Fruit fly (Drosophila melanogaster) whole organism, embryonic: ENCODE measurements around the gene kibra.
A peak's percentile ranks its signal among the peaks of the same experiment; 100 is the strongest.

ENCODE experiments used
- Aef1 ChIP-seq: fragments of 200-800 bp; sonication (Bioruptor generic); IDR thresholded peaks from 3 replicates; pipeline ENCODE4 v1.3.6; 2022; ENCODE audit warnings: missing biosample characterization, missing genetic modification characterization
- CG12236 ChIP-seq: fragments of 200-800 bp; sonication (Bioruptor generic); optimal IDR thresholded peaks from 2 replicates; lab custom pipeline; 2016; ENCODE audit warnings: missing biosample characterization, missing genetic modification characterization
- CG1647 ChIP-seq: fragments of 200-800 bp; sonication (Bioruptor generic); optimal IDR thresholded peaks from 3 replicates; lab custom pipeline; 2016; ENCODE audit warnings: missing biosample characterization, missing genetic modification characterization
- CG17612 ChIP-seq: fragments of 200-800 bp; sonication (Bioruptor generic); IDR thresholded peaks from 2 replicates; pipeline ENCODE4 v1.3.6; 2022; ENCODE audit warnings: missing biosample characterization, missing genetic modification characterization
- CG30403 ChIP-seq: fragments of 200-800 bp; sonication (Bioruptor generic); optimal IDR thresholded peaks from 3 replicates; lab custom pipeline; 2016; ENCODE audit warnings: missing biosample characterization, missing genetic modification characterization
- CG3065 ChIP-seq: fragments of 200-800 bp; sonication (Bioruptor generic); optimal IDR thresholded peaks from 2 replicates; lab custom pipeline; 2016; ENCODE audit warnings: missing biosample characterization, missing genetic modification characterization
- CG31224 ChIP-seq: fragments of 200-800 bp; sonication (Bioruptor generic); IDR thresholded peaks from 2 replicates; pipeline ENCODE4 v1.3.6; 2022; ENCODE audit warnings: missing biosample characterization, missing genetic modification characterization
- CG42726 ChIP-seq: fragments of 200-800 bp; sonication (Bioruptor generic); IDR thresholded peaks from 2 replicates; pipeline ENCODE4 v1.3.6; 2022; ENCODE audit warnings: missing biosample characterization, missing genetic modification characterization; ENCODE audit not compliant: partially characterized antibody
- CG4404 ChIP-seq: fragments of 200-800 bp; sonication (Bioruptor generic); IDR thresholded peaks from 2 replicates; pipeline ENCODE4 v1.3.6; 2022; ENCODE audit warnings: missing biosample characterization, missing genetic modification characterization
- CG5953 ChIP-seq: fragments of 200-800 bp; sonication (Bioruptor generic); IDR thresholded peaks from 2 replicates; pipeline ENCODE4 v1.3.6; 2022; ENCODE audit warnings: missing biosample characterization, missing genetic modification characterization
- CG6175 ChIP-seq: fragments of 200-800 bp; sonication (Bioruptor generic); IDR thresholded peaks from 3 replicates; pipeline ENCODE4 v1.3.6; 2022; ENCODE audit warnings: missing biosample characterization, missing genetic modification characterization
- CG6654 ChIP-seq: fragments of 200-800 bp; sonication (Bioruptor generic); optimal IDR thresholded peaks from 2 replicates; lab custom pipeline; 2017; ENCODE audit warnings: missing biosample characterization, mild to moderate bottlenecking, missing genetic modification characterization
- CG6683 ChIP-seq: fragments of 200-800 bp; sonication (Bioruptor generic); optimal IDR thresholded peaks from 2 replicates; lab custom pipeline; 2017; ENCODE audit warnings: missing biosample characterization, mild to moderate bottlenecking, missing genetic modification characterization, missing genetic modification reagents
- CG7357 ChIP-seq: fragments of 200-800 bp; sonication (Bioruptor generic); IDR thresholded peaks from 3 replicates; pipeline ENCODE4 v1.3.6; 2022; ENCODE audit warnings: missing biosample characterization, missing genetic modification characterization
- CG7839 ChIP-seq: fragments of 200-800 bp; sonication (Bioruptor generic); optimal IDR thresholded peaks from 3 replicates; lab custom pipeline; 2018; ENCODE audit warnings: missing biosample characterization, mild to moderate bottlenecking, missing genetic modification characterization, moderate library complexity
- Dip2 ChIP-seq: fragments of 200-800 bp; sonication (Bioruptor generic); IDR thresholded peaks from 2 replicates; pipeline ENCODE4 v1.3.6; 2022; ENCODE audit warnings: missing biosample characterization, missing genetic modification characterization
- Dp ChIP-seq: fragments of 200-800 bp; sonication (Bioruptor generic); optimal IDR thresholded peaks from 2 replicates; lab custom pipeline; 2018; ENCODE audit warnings: missing biosample characterization, mild to moderate bottlenecking, missing genetic modification characterization, moderate library complexity
- Eip74EF ChIP-seq, 2 experiments: fragments of 200-800 bp in 1 of 2; fragments of >200 bp in 1 of 2; sonication (Bioruptor generic) in 1 of 2; optimal IDR thresholded peaks; 2 replicates each; lab custom pipeline; 2017 to 2019; ENCODE audit warnings: missing biosample characterization in 2 of 2, missing genetic modification characterization in 2 of 2, mild to moderate bottlenecking in 1 of 2, moderate library complexity in 1 of 2
- Ets65A ChIP-seq: fragments of 200-800 bp; sonication (Bioruptor generic); peaks from one replicate; lab custom pipeline; 2016; ENCODE audit warnings: missing biosample characterization, missing genetic modification characterization
- Fer1 ChIP-seq: fragments of 200-800 bp; sonication (Bioruptor generic); optimal IDR thresholded peaks from 2 replicates; lab custom pipeline; 2017; ENCODE audit warnings: missing biosample characterization, mild to moderate bottlenecking, missing genetic modification characterization
- Fer3 ChIP-seq: fragments of 200-800 bp; sonication (Bioruptor generic); optimal IDR thresholded peaks from 2 replicates; lab custom pipeline; 2018; ENCODE audit warnings: missing biosample characterization, mild to moderate bottlenecking, missing genetic modification characterization, moderate library complexity
- HHEX ChIP-seq: fragments of 200-800 bp; sonication (Bioruptor generic); optimal IDR thresholded peaks from 3 replicates; lab custom pipeline; 2017; ENCODE audit warnings: missing biosample characterization, mild to moderate bottlenecking, missing genetic modification characterization, missing genetic modification reagents
- MBD-R2 ChIP-seq: fragments of 200-800 bp; sonication (Bioruptor generic); IDR thresholded peaks from 2 replicates; pipeline ENCODE4 v1.3.6; 2022; ENCODE audit warnings: missing biosample characterization, missing genetic modification characterization
- Myb ChIP-seq: fragments of 200-800 bp; sonication (Bioruptor generic); optimal IDR thresholded peaks from 2 replicates; lab custom pipeline; 2016; ENCODE audit warnings: missing biosample characterization, missing genetic modification characterization
- NC2α ChIP-seq: fragments of 200-800 bp; sonication (Bioruptor generic); optimal IDR thresholded peaks from 2 replicates; lab custom pipeline; 2016; ENCODE audit warnings: missing biosample characterization, missing genetic modification characterization
- Ptx1 ChIP-seq: fragments of 200-800 bp; sonication (Bioruptor generic); IDR thresholded peaks from 2 replicates; pipeline ENCODE4 v1.3.6; 2022; ENCODE audit warnings: missing biosample characterization, missing genetic modification characterization
- Six4 ChIP-seq: fragments of 200-800 bp; sonication (Bioruptor generic); optimal IDR thresholded peaks from 2 replicates; lab custom pipeline; 2016; ENCODE audit warnings: missing biosample characterization, missing genetic modification characterization
- Taf1 ChIP-seq: fragments of 200-800 bp; sonication (Bioruptor generic); IDR thresholded peaks from 2 replicates; pipeline ENCODE4 v1.3.6; 2022; ENCODE audit warnings: missing biosample characterization, missing genetic modification characterization
- Vsx1 ChIP-seq: fragments of 200-800 bp; sonication (Bioruptor generic); optimal IDR thresholded peaks from 2 replicates; lab custom pipeline; 2017; ENCODE audit warnings: missing biosample characterization, mild to moderate bottlenecking, missing genetic modification characterization, missing genetic modification reagents
- chn ChIP-seq: fragments of 200-800 bp; sonication (Bioruptor generic); optimal IDR thresholded peaks from 2 replicates; lab custom pipeline; 2016; ENCODE audit warnings: missing biosample characterization, missing genetic modification characterization
- esg ChIP-seq: fragments of 200-800 bp; sonication (Bioruptor generic); conservative IDR thresholded peaks from 2 replicates; pipeline ENCODE4 v1.3.6; 2022; ENCODE audit warnings: missing biosample characterization, missing genetic modification characterization
- eyg ChIP-seq: fragments of 200-800 bp; sonication (Bioruptor generic); optimal IDR thresholded peaks from 3 replicates; lab custom pipeline; 2016; ENCODE audit warnings: missing biosample characterization, missing genetic modification characterization
- fd3F ChIP-seq: fragments of 200-800 bp; sonication (Bioruptor generic); optimal IDR thresholded peaks from 2 replicates; lab custom pipeline; 2018; ENCODE audit warnings: missing biosample characterization, mild to moderate bottlenecking, missing genetic modification characterization, moderate library complexity
- ftz-f1 ChIP-seq: fragments of 200-800 bp; sonication (Bioruptor generic); optimal IDR thresholded peaks from 2 replicates; lab custom pipeline; 2016; ENCODE audit warnings: missing biosample characterization, missing genetic modification characterization
- gcm ChIP-seq: fragments of 200-800 bp; sonication (Bioruptor generic); optimal IDR thresholded peaks from 2 replicates; lab custom pipeline; 2019; ENCODE audit warnings: missing biosample characterization, mild to moderate bottlenecking, missing genetic modification characterization, moderate library complexity
- ham ChIP-seq: fragments of 200-800 bp; sonication (Bioruptor generic); IDR thresholded peaks from 2 replicates; pipeline ENCODE4 v1.3.6; 2022; ENCODE audit warnings: missing biosample characterization, missing genetic modification characterization
- hbn ChIP-seq: fragments of 200-800 bp; sonication (Bioruptor generic); IDR thresholded peaks from 2 replicates; pipeline ENCODE4 v1.3.6; 2022; ENCODE audit warnings: missing biosample characterization, missing genetic modification characterization; ENCODE audit not compliant: partially characterized antibody
- lbe ChIP-seq: fragments of 200-800 bp; sonication (Bioruptor generic); optimal IDR thresholded peaks from 2 replicates; lab custom pipeline; 2016; ENCODE audit warnings: missing biosample characterization, mild to moderate bottlenecking, missing genetic modification characterization
- luna ChIP-seq: fragments of 200-800 bp; sonication (Bioruptor generic); optimal IDR thresholded peaks from 2 replicates; lab custom pipeline; 2016; ENCODE audit warnings: missing biosample characterization, missing genetic modification characterization
- nerfin-2 ChIP-seq: fragments of 200-800 bp; sonication (Bioruptor generic); IDR thresholded peaks from 2 replicates; pipeline ENCODE4 v1.3.6; 2022; ENCODE audit warnings: missing biosample characterization, missing genetic modification characterization; ENCODE audit not compliant: partially characterized antibody
- peb ChIP-seq: fragments of 200-800 bp; sonication (Bioruptor generic); IDR thresholded peaks from 2 replicates; pipeline ENCODE4 v1.3.6; 2022; ENCODE audit warnings: missing biosample characterization, missing genetic modification characterization
- run ChIP-seq: fragments of 200-800 bp; sonication (Bioruptor generic); optimal IDR thresholded peaks from 3 replicates; lab custom pipeline; 2018; ENCODE audit warnings: missing biosample characterization, mild to moderate bottlenecking, missing genetic modification characterization
- shn ChIP-seq: fragments of 200-800 bp; sonication (Bioruptor generic); optimal IDR thresholded peaks from 3 replicates; lab custom pipeline; 2016; ENCODE audit warnings: missing biosample characterization, missing genetic modification characterization
- slou ChIP-seq: fragments of 200-800 bp; sonication (Bioruptor generic); optimal IDR thresholded peaks from 3 replicates; lab custom pipeline; 2016; ENCODE audit warnings: missing biosample characterization, missing genetic modification characterization
- ssp ChIP-seq: fragments of 200-800 bp; sonication (Bioruptor generic); IDR thresholded peaks from 2 replicates; pipeline ENCODE4 v1.3.6; 2022; ENCODE audit warnings: missing biosample characterization, missing genetic modification characterization
- tin ChIP-seq: fragments of 200-800 bp; sonication (Bioruptor generic); optimal IDR thresholded peaks from 3 replicates; lab custom pipeline; 2016; ENCODE audit warnings: missing biosample characterization, missing genetic modification characterization
- trem ChIP-seq: fragments of 200-800 bp; optimal IDR thresholded peaks from 3 replicates; lab custom pipeline; 2019; ENCODE audit warnings: missing biosample characterization, mild to moderate bottlenecking, missing genetic modification characterization, moderate library complexity
- wor ChIP-seq: fragments of 200-800 bp; sonication (Bioruptor generic); IDR thresholded peaks from 2 replicates; pipeline ENCODE4 v1.3.6; 2022; ENCODE audit warnings: missing biosample characterization, missing genetic modification characterization

kibra gene

dm6 chr3R:14741192-14741915 is 17.3 kb upstream of the kibra start, which contains the start of the genes eff and jvl (continued):
- TF ChIP-seq wor (GFP tag; lab: Robert Waterston, UW): no peak
- TF ChIP-seq hbn (GFP tag; lab: Robert Waterston, UW): peak; percentile 96
- peak; percentile 43 for TF ChIP-seq trem (tag; lab: Kevin White, UChicago)
- TF ChIP-seq luna: no peak
- peak; percentile 56 for TF ChIP-seq chn (GFP tag; lab: Kevin White, UChicago)
- TF ChIP-seq Fer1 (GFP tag; lab: Kevin White, UChicago): no peak
- TF ChIP-seq ham: no peak
- TF ChIP-seq Aef1 (GFP tag; lab: Robert Waterston, UW): peak; percentile 37; the same call in 1 of the 3 replicates
- peak; percentile 29; the same call in 1 of the 2 replicates for TF ChIP-seq ssp (GFP tag; lab: Robert Waterston, UW)
- peak; percentile 69 for TF ChIP-seq Ptx1
- peak; percentile 14 for TF ChIP-seq Fer3
- TF ChIP-seq peb: no peak
- TF ChIP-seq tin (GFP tag; lab: Kevin White, UChicago): peak; percentile 41

DNA sequence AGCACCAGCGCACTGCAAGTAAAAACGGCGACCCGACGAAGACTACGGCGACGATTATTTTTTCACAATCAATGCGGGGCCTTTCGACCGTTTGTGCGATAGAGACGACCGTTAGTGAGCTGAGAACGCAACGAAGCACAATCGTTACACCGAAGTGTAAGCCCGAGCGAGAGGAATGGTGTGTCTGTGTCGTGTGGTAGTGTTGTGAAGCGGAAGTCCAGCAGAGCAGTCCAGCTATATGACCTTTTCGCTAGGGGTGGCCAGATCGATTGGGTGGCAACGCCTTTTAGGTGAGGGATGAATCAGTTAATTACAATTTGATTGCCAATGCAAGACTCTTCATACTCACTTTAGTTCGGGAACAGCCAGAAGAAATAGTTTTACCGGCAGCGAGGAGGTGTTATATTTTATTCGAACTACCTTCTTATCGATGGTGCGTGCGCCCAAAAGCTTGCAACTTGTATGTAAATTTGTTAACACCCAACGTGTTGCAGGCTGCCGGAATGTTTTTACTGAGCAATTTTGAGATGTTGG is 16.7 kb upstream of the kibra start:
- TF ChIP-seq Taf1 (GFP tag; lab: Robert Waterston, UW) (peak; percentile 37; the same call in 1 of the 2 replicates), CG6175 (GFP tag; lab: Robert Waterston, UW) (peak; percentile 59; the same call in 1 of the 3 replicates), CG42726 (no peak; the same call in 1 of the 2 replicates), Dip2 (GFP tag; lab: Robert Waterston, UW) (no peak), CG6654 (peak; percentile 21), nerfin-2 (GFP tag; lab: Robert Waterston, UW) (no peak), CG30403 (GFP tag; lab: Kevin White, UChicago) (peak; percentile 61), HHEX (peak; percentile 47), fd3F (peak; percentile 16), ftz-f1 (peak; percentile 83), Eip74EF (GFP tag; optimal IDR thresholded peaks at IDR 0.05; lab: Kevin White, UChicago) (no peak), eyg (peak; percentile 54), Myb (GFP tag; lab: Kevin White, UChicago) (peak; percentile 92), NC2α (GFP tag; lab: Kevin White, UChicago) (peak; percentile 52), esg (peak; percentile 45), Dp (no peak), CG3065 (GFP tag; lab: Kevin White, UChicago) (no peak), CG7357 (GFP tag; lab: Robert Waterston, UW) (peak; percentile 42; the same call in 1 of the 3 replicates), lbe (GFP tag; lab: Kevin White, UChicago) (peak; percentile 50), Vsx1 (peak; percentile 27), CG6683 (GFP tag; lab: Kevin White, UChicago) (no peak), run (tag; lab: Kevin White, UChicago) (peak; percentile 13), CG12236 (no peak), Ets65A (GFP tag; lab: Kevin White, UChicago) (peak; percentile 99), CG4404 (GFP tag; lab: Robert Waterston, UW) (peak; percentile 39; the same call in 1 of the 2 replicates), CG1647 (GFP tag; lab: Kevin White, UChicago) (peak; percentile 52), CG5953 (GFP tag; lab: Robert Waterston, UW) (no peak), Six4 (GFP tag; lab: Kevin White, UChicago) (no peak), slou (no peak), MBD-R2 (GFP tag; lab: Robert Waterston, UW) (peak; percentile 47; the same call in 1 of the 2 replicates), shn (GFP tag; lab: Kevin White, UChicago) (peak; percentile 65), CG17612 (peak; percentile 35; the same call in 1 of the 2 replicates), gcm (GFP tag; lab: Kevin White, UChicago) (peak; percentile 49), CG7839 (tag; lab: Kevin White, UChicago) (peak; percentile 56), CG31224 (GFP tag; lab: Robert Waterston, UW) (peak; percentile 38; the same call in 1 of the 2 replicates)
